Worm (Caenorhabditis elegans) whole organism, young adult: ENCODE measurements around the gene nhr-269.

ENCODE experiments used
- B0019.2 ChIP-seq: fragments of 200-800 bp; sonication (Bioruptor generic); conservative IDR thresholded peaks from 2 replicates; pipeline ENCODE4 v1.3.6; 2022; ENCODE audit warnings: missing genetic modification reagents, missing genetic modification characterization, missing compliant biosample characterization
- B0261.1 ChIP-seq: sonication (generic microtip); optimal IDR thresholded peaks from 2 replicates; lab custom pipeline; 2016; ENCODE audit warnings: mild to moderate bottlenecking, missing genetic modification characterization, moderate library complexity, missing compliant biosample characterization
- B0336.3 ChIP-seq: fragments of 200-800 bp; sonication (Bioruptor generic); IDR thresholded peaks from 2 replicates; pipeline ENCODE4 v1.3.6; 2022; ENCODE audit warnings: missing genetic modification characterization, missing compliant biosample characterization
- D2030.7 ChIP-seq: fragments of 200-800 bp; sonication (Bioruptor generic); IDR thresholded peaks from 2 replicates; pipeline ENCODE4 v1.3.6; 2022; ENCODE audit warnings: missing genetic modification reagents, missing genetic modification characterization, missing compliant biosample characterization
- F10E7.11 ChIP-seq: sonication (generic microtip); optimal IDR thresholded peaks from 2 replicates; lab custom pipeline; 2017; ENCODE audit warnings: mild to moderate bottlenecking, missing genetic modification characterization, moderate library complexity, missing compliant biosample characterization
- F22D6.2 ChIP-seq: sonication (generic microtip); optimal IDR thresholded peaks from 2 replicates; lab custom pipeline; 2016; ENCODE audit warnings: mild to moderate bottlenecking, missing genetic modification characterization, missing compliant biosample characterization
- F23B12.7 ChIP-seq: sonication (generic microtip); optimal IDR thresholded peaks from 2 replicates; lab custom pipeline; 2017; ENCODE audit warnings: missing genetic modification characterization, mild to moderate bottlenecking, missing compliant biosample characterization, antibody characterized with exemption, moderate library complexity; ENCODE audit not compliant: insufficient read depth
- F33H1.4 ChIP-seq: fragments of 200-800 bp; sonication (Bioruptor generic); IDR thresholded peaks from 2 replicates; pipeline ENCODE4 v1.3.6; 2022; ENCODE audit warnings: missing genetic modification reagents, missing genetic modification characterization, missing compliant biosample characterization
- F37B4.10 ChIP-seq: fragments of 200-800 bp; sonication (Bioruptor generic); IDR thresholded peaks from 2 replicates; pipeline ENCODE4 v1.3.6; 2022; ENCODE audit warnings: missing genetic modification characterization, missing compliant biosample characterization
- F55B11.4 ChIP-seq: sonication (generic microtip); optimal IDR thresholded peaks from 2 replicates; lab custom pipeline; 2016; ENCODE audit warnings: missing compliant biosample characterization, missing genetic modification characterization, borderline replicate concordance; ENCODE audit not compliant: insufficient read depth
- F57A8.1 ChIP-seq: fragments of 200-800 bp; sonication (Bioruptor generic); optimal IDR thresholded peaks from 2 replicates; lab custom pipeline; 2018; ENCODE audit warnings: mild to moderate bottlenecking, missing genetic modification characterization, moderate library complexity, missing compliant biosample characterization
- K11D2.4 ChIP-seq: fragments of 200-800 bp; sonication (Bioruptor generic); IDR thresholded peaks from 2 replicates; pipeline ENCODE4 v1.3.6; 2022; ENCODE audit warnings: missing genetic modification reagents, missing genetic modification characterization, missing compliant biosample characterization
- aptf-2 ChIP-seq: fragments of 200-800 bp; sonication (Bioruptor generic); conservative IDR thresholded peaks from 2 replicates; pipeline ENCODE4 v1.3.6; 2022; ENCODE audit warnings: missing genetic modification reagents, missing genetic modification characterization, missing compliant biosample characterization
- atf-7 ChIP-seq: sonication (generic microtip); optimal IDR thresholded peaks from 2 replicates; lab custom pipeline; 2017; ENCODE audit warnings: mild to moderate bottlenecking, missing genetic modification characterization, missing compliant biosample characterization
- athp-1 ChIP-seq: sonication (generic microtip); optimal IDR thresholded peaks from 2 replicates; lab custom pipeline; 2017; ENCODE audit warnings: mild to moderate bottlenecking, missing genetic modification characterization, missing compliant biosample characterization
- attf-5 ChIP-seq: fragments of 200-800 bp; sonication (Bioruptor generic); optimal IDR thresholded peaks from 2 replicates; lab custom pipeline; 2018; ENCODE audit warnings: mild to moderate bottlenecking, missing genetic modification characterization, missing compliant biosample characterization
- attf-6 ChIP-seq: fragments of 200-800 bp; sonication (Bioruptor generic); IDR thresholded peaks from 2 replicates; pipeline ENCODE4 v1.3.6; 2022; ENCODE audit warnings: missing genetic modification reagents, missing genetic modification characterization, missing compliant biosample characterization
- bed-1 ChIP-seq: fragments of 200-800 bp; sonication (Bioruptor generic); IDR thresholded peaks from 2 replicates; pipeline ENCODE4 v1.3.6; 2022; ENCODE audit warnings: missing genetic modification reagents, missing genetic modification characterization, missing compliant biosample characterization
- bed-2 ChIP-seq: fragments of 200-800 bp; sonication (Bioruptor generic); IDR thresholded peaks from 2 replicates; pipeline ENCODE4 v1.3.6; 2022; ENCODE audit warnings: missing genetic modification reagents, missing genetic modification characterization, missing compliant biosample characterization
- ceh-100 ChIP-seq: fragments of 200-800 bp; sonication (Bioruptor generic); IDR thresholded peaks from 2 replicates; pipeline ENCODE4 v1.3.6; 2022; ENCODE audit warnings: missing genetic modification reagents, missing genetic modification characterization, missing compliant biosample characterization
- ceh-40 ChIP-seq: fragments of 200-800 bp; sonication (Bioruptor generic); IDR thresholded peaks from 2 replicates; pipeline ENCODE4 v1.3.6; 2022; ENCODE audit warnings: missing genetic modification characterization, missing compliant biosample characterization
- die-1 ChIP-seq: sonication (generic microtip); optimal IDR thresholded peaks from 2 replicates; lab custom pipeline; 2016; ENCODE audit warnings: missing genotype, mild to moderate bottlenecking, missing genetic modification characterization, missing compliant biosample characterization
- dpff-1 ChIP-seq: sonication (generic microtip); optimal IDR thresholded peaks from 2 replicates; lab custom pipeline; 2017; ENCODE audit warnings: mild to moderate bottlenecking, missing genetic modification characterization, missing compliant biosample characterization
- egl-44 ChIP-seq: fragments of 200-800 bp; sonication (Bioruptor generic); IDR thresholded peaks from 2 replicates; pipeline ENCODE4 v1.3.6; 2022; ENCODE audit warnings: missing genetic modification reagents, missing genetic modification characterization, missing compliant biosample characterization
- egrh-3 ChIP-seq: fragments of 200-800 bp; sonication (Bioruptor generic); IDR thresholded peaks from 2 replicates; pipeline ENCODE4 v1.3.6; 2022; ENCODE audit warnings: missing genetic modification reagents, missing genetic modification characterization, missing compliant biosample characterization
- fkh-3 ChIP-seq: sonication (generic microtip); optimal IDR thresholded peaks from 2 replicates; lab custom pipeline; 2016; ENCODE audit warnings: mild to moderate bottlenecking, missing genetic modification characterization, missing compliant biosample characterization
- him-1 ChIP-seq: sonication (generic microtip); optimal IDR thresholded peaks from 2 replicates; lab custom pipeline; 2016; ENCODE audit warnings: missing genotype, missing genetic modification reagents, missing genetic modification characterization, missing compliant biosample characterization
- hlh-12 ChIP-seq: sonication (generic microtip); optimal IDR thresholded peaks from 2 replicates; lab custom pipeline; 2016; ENCODE audit warnings: missing genetic modification characterization, missing compliant biosample characterization
- hrde-1 ChIP-seq: sonication (generic microtip); optimal IDR thresholded peaks from 2 replicates; lab custom pipeline; 2016; ENCODE audit warnings: missing genetic modification characterization, mild to moderate bottlenecking, missing compliant biosample characterization, moderate library complexity, missing genotype, missing genetic modification reagents, borderline replicate concordance
- let-607 ChIP-seq, 2 experiments: fragments of 200-800 bp in 1 of 2; sonication (Bioruptor generic) in 1 of 2; sonication (generic microtip) in 1 of 2; optimal IDR thresholded peaks; 2 replicates each; lab custom pipeline; 2016 to 2018; ENCODE audit warnings: mild to moderate bottlenecking in 2 of 2, missing compliant biosample characterization in 2 of 2, missing genetic modification characterization in 2 of 2, moderate library complexity in 2 of 2, missing genotype in 1 of 2
- lin-40 ChIP-seq: sonication (generic microtip); optimal IDR thresholded peaks from 2 replicates; lab custom pipeline; 2016; ENCODE audit warnings: missing genetic modification characterization, mild to moderate bottlenecking, missing compliant biosample characterization, missing genotype, missing genetic modification reagents
- lir-1 ChIP-seq: fragments of 200-800 bp; sonication (Bioruptor generic); conservative IDR thresholded peaks from 2 replicates; pipeline ENCODE4 v1.3.6; 2022; ENCODE audit warnings: missing genetic modification reagents, missing genetic modification characterization, missing compliant biosample characterization
- madf-8 ChIP-seq: fragments of 200-800 bp; sonication (Bioruptor generic); conservative IDR thresholded peaks from 2 replicates; pipeline ENCODE4 v1.3.6; 2022; ENCODE audit warnings: missing genetic modification reagents, missing genetic modification characterization, missing compliant biosample characterization
- nfya-1 ChIP-seq: sonication (generic microtip); optimal IDR thresholded peaks from 2 replicates; lab custom pipeline; 2017; ENCODE audit warnings: antibody characterized with exemption, missing compliant biosample characterization, missing genetic modification characterization, borderline replicate concordance; ENCODE audit not compliant: insufficient read depth
- nfya-2 ChIP-seq: fragments of 200-800 bp; sonication (Bioruptor generic); IDR thresholded peaks from 2 replicates; pipeline ENCODE4 v1.3.6; 2022; ENCODE audit warnings: missing genetic modification reagents, missing genetic modification characterization, missing compliant biosample characterization
- nhr-179 ChIP-seq: sonication (generic microtip); optimal IDR thresholded peaks from 2 replicates; lab custom pipeline; 2016; ENCODE audit warnings: mild to moderate bottlenecking, missing genetic modification characterization, missing compliant biosample characterization
- rec-8 ChIP-seq, 2 experiments: sonication (generic microtip); optimal IDR thresholded peaks; 2 replicates each; lab custom pipeline; 2016; ENCODE audit warnings: mild to moderate bottlenecking in 2 of 2, missing genetic modification characterization in 2 of 2, missing genetic modification reagents in 2 of 2, missing genotype in 2 of 2, missing biosample characterization in 1 of 2, missing compliant biosample characterization in 1 of 2, moderate library complexity in 1 of 2
- repo-1 ChIP-seq: sonication (generic microtip); optimal IDR thresholded peaks from 2 replicates; lab custom pipeline; 2017; ENCODE audit warnings: mild to moderate bottlenecking, missing genetic modification characterization, missing compliant biosample characterization
- rpc-1 ChIP-seq, 2 experiments: fragments of 150-350 bp in 1 of 2; sonication (generic microtip) in 1 of 2; optimal IDR thresholded peaks; 2 replicates each; lab custom pipeline; 2014 to 2018; ENCODE audit warnings: missing biosample characterization in 1 of 2, missing genetic modification characterization in 1 of 2, missing genetic modification reagents in 1 of 2, missing genotype in 1 of 2
- sea-2 ChIP-seq: fragments of 200-800 bp; sonication (Bioruptor generic); IDR thresholded peaks from 2 replicates; pipeline ENCODE4 v1.3.6; 2022; ENCODE audit warnings: missing genetic modification characterization, missing compliant biosample characterization
- snpc-1.1 ChIP-seq: sonication (generic microtip); optimal IDR thresholded peaks from 2 replicates; lab custom pipeline; 2017; ENCODE audit warnings: missing genetic modification characterization, mild to moderate bottlenecking, missing compliant biosample characterization, antibody characterized with exemption, moderate library complexity, missing genotype, missing genetic modification reagents; ENCODE audit not compliant: insufficient read depth
- snpc-3.4 ChIP-seq: sonication (generic microtip); optimal IDR thresholded peaks from 2 replicates; lab custom pipeline; 2017; ENCODE audit warnings: missing genetic modification characterization, mild to moderate bottlenecking, missing compliant biosample characterization, antibody characterized with exemption, moderate library complexity, missing genotype, missing genetic modification reagents
- sptf-2 ChIP-seq: fragments of 200-800 bp; sonication (Bioruptor generic); optimal IDR thresholded peaks from 2 replicates; lab custom pipeline; 2018; ENCODE audit warnings: mild to moderate bottlenecking, missing genetic modification characterization, missing compliant biosample characterization
- tbp1 ChIP-seq: fragments of 200-800 bp; sonication (Bioruptor generic); optimal IDR thresholded peaks from 2 replicates; lab custom pipeline; 2018; ENCODE audit warnings: mild to moderate bottlenecking, missing genetic modification characterization, missing compliant biosample characterization
- tbx-9 ChIP-seq: sonication (generic microtip); optimal IDR thresholded peaks from 2 replicates; lab custom pipeline; 2016; ENCODE audit warnings: borderline replicate concordance, missing genetic modification characterization, inconsistent platforms, missing compliant biosample characterization
- unc-130 ChIP-seq: sonication (generic microtip); optimal IDR thresholded peaks from 2 replicates; lab custom pipeline; 2016; ENCODE audit warnings: missing genetic modification reagents, missing genetic modification characterization, missing compliant biosample characterization
- xnd-1 ChIP-seq: sonication (generic microtip); optimal IDR thresholded peaks from 2 replicates; lab custom pipeline; 2016; ENCODE audit warnings: missing genotype, missing genetic modification reagents, missing genetic modification characterization, missing compliant biosample characterization
- zfh-2 ChIP-seq: fragments of 200-800 bp; sonication (Bioruptor generic); conservative IDR thresholded peaks from 2 replicates; pipeline ENCODE4 v1.3.6; 2022; ENCODE audit warnings: missing genetic modification reagents, missing genetic modification characterization, missing compliant biosample characterization

nhr-269 gene

ce11 chrV:15397139-15397538, 27.5 kb upstream of the nhr-269 start:
- TF ChIP-seq rec-8 (tag; optimal IDR thresholded peaks at IDR 0.05; lab: Kevin White, UChicago): no peak
- no peak for TF ChIP-seq atf-7
- peak; percentile 48 for TF ChIP-seq tbp1
- no peak for TF ChIP-seq bed-2 (GFP tag; lab: Robert Waterston, UW)
- no peak for TF ChIP-seq unc-130 (GFP tag; lab: Kevin White, UChicago)
- peak; percentile 12 for TF ChIP-seq B0261.1 (tag; lab: Kevin White, UChicago)
- peak; percentile 76 for TF ChIP-seq attf-6 (GFP tag; lab: Robert Waterston, UW)
- no peak for TF ChIP-seq nfya-2 (GFP tag; lab: Robert Waterston, UW)
- no peak for TF ChIP-seq F37B4.10
- TF ChIP-seq lir-1 (GFP tag; lab: Robert Waterston, UW): no peak
- peak; percentile 34 for TF ChIP-seq snpc-1.1 (tag; lab: Kevin White, UChicago)
- TF ChIP-seq egl-44 (GFP tag; lab: Robert Waterston, UW): no peak
- no peak for TF ChIP-seq zfh-2 (GFP tag; lab: Robert Waterston, UW)
- TF ChIP-seq egrh-3 (GFP tag; lab: Robert Waterston, UW): no peak
- TF ChIP-seq F22D6.2 (tag; lab: Kevin White, UChicago): no peak
- TF ChIP-seq D2030.7: 0 out of 2 replicates have a peak, but pooled peaks have one; percentile 10
- no peak for TF ChIP-seq nfya-1 (tag; lab: Kevin White, UChicago)
- TF ChIP-seq hrde-1 (tag; lab: Kevin White, UChicago): peak; percentile 82
- TF ChIP-seq sea-2: no peak
- TF ChIP-seq bed-1 (GFP tag; lab: Robert Waterston, UW): no peak
- TF ChIP-seq F33H1.4 (GFP tag; lab: Robert Waterston, UW): no peak
- peak; percentile 51 for TF ChIP-seq xnd-1 (tag; lab: Kevin White, UChicago)
- TF ChIP-seq repo-1: no peak
- TF ChIP-seq him-1: peak; percentile 37
- TF ChIP-seq B0019.2 (GFP tag; lab: Robert Waterston, UW): no peak
- no peak for TF ChIP-seq fkh-3 (tag; lab: Kevin White, UChicago)
- no peak for TF ChIP-seq rpc-1 (optimal IDR thresholded peaks at IDR 0.05; lab: Kevin White, UChicago)
- TF ChIP-seq rpc-1 (tag; optimal IDR thresholded peaks at IDR 0.05; lab: Kevin White, UChicago): peak; percentile 10
- peak; percentile 13 for TF ChIP-seq snpc-3.4
- TF ChIP-seq aptf-2 (GFP tag; lab: Robert Waterston, UW): no peak
- peak; percentile 72; the same call in 1 of the 2 replicates for TF ChIP-seq B0336.3 (GFP tag; lab: Robert Waterston, UW)
- no peak for TF ChIP-seq sptf-2 (GFP tag; lab: Kevin White, UChicago)
- TF ChIP-seq tbx-9 (tag; lab: Kevin White, UChicago): no peak
- TF ChIP-seq F57A8.1 (GFP tag; lab: Kevin White, UChicago): no peak
- no peak for TF ChIP-seq athp-1 (tag; lab: Kevin White, UChicago)
- no peak; the same call in 1 of the 2 replicates for TF ChIP-seq ceh-100 (GFP tag; lab: Robert Waterston, UW)
- no peak for TF ChIP-seq lin-40 (tag; lab: Kevin White, UChicago)
- no peak for TF ChIP-seq nhr-179 (tag; lab: Kevin White, UChicago)
- TF ChIP-seq F23B12.7 (tag; lab: Kevin White, UChicago): no peak
- TF ChIP-seq F55B11.4: no peak
- no peak for TF ChIP-seq die-1
- no peak for TF ChIP-seq dpff-1 (tag; lab: Kevin White, UChicago)
- TF ChIP-seq madf-8 (GFP tag; lab: Robert Waterston, UW): peak; percentile 34; the same call in 1 of the 2 replicates
- TF ChIP-seq hlh-12 (tag; lab: Kevin White, UChicago): no peak
- TF ChIP-seq attf-5 (GFP tag; lab: Kevin White, UChicago): no peak
- no peak for TF ChIP-seq K11D2.4 (GFP tag; lab: Robert Waterston, UW)
- no peak for TF ChIP-seq let-607 (tag; optimal IDR thresholded peaks at IDR 0.05; lab: Kevin White, UChicago)
- TF ChIP-seq F10E7.11 (tag; lab: Kevin White, UChicago): peak; percentile 17
- no peak for TF ChIP-seq ceh-40 (GFP tag; lab: Robert Waterston, UW)
